Fruit fly (Drosophila melanogaster) whole organism, larva: ENCODE results near the gene CG45081.

Experiments used
- noc ChIP-seq: fragments of 200-800 bp; sonication (Bioruptor generic); optimal IDR thresholded peaks from 3 replicates; lab custom pipeline; 2019; ENCODE audit warnings: missing biosample characterization, mild to moderate bottlenecking, missing genetic modification characterization, moderate library complexity

The CG45081 gene

DNA sequence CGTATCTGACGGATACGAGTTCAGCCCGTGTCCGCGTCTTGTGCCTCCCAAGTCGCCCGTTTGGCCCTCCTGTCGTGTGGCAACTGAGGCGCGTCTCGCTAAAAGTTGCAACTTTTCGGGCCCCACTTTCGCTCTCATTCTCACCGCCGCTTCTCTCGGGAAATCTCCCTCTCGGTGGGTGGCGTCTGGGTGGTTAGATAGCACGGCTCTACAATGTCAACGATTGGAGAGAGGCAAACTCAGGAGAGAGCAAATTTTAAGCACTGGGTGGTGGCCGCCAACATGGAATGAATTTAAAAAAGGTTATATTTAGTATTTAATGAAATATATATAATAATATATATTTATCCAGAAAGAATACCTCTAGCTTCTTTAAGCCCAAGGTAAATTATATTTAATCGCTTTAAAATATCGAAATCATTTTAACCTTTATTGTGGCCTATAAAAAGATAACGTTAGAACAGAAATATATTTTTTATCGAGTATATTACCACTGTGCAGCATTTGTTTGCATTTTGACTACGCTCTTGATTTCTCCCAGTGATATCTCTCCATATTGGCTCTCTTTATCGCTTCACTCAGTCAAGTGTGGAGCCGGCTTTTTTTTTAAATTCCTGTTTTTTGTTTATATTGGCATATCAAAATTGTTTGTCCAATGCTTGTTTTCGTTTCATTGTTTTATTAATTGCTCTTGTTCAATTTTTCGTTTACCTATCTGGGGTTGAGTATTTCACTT is 26.7 kb downstream of the CG45081 start, which contains the start of gene Gbs-76A:
Gene Gbs-76A (minus strand): TSS at position 327 of the 736 bp plus-strand sequence.
- TF ChIP-seq noc, result peak; percentile 82

dm6 chr3L:19293178-19293741 is 27.4 kb downstream of the CG45081 start:
- TF ChIP-seq noc, result no peak

DNA sequence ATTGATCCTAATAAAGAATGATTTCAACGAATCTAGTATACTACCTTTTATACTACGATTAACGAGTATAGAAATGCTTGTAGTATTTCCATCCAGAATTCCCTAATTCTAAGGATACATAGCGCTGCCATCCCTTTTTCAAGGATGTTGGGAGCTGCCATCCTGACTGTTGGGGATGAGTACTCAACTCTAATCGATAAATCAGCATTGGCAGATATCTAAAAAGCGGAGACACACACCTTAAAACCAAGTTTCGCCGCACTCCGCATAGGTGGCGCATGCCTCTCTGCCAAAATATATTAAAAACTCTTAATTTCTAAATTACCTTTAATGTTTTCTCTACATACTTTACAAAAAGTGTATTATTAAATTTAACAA is 28.4 kb downstream of the CG45081 start, which contains the start of gene fal:
Gene fal (plus strand): TSS at position 330 of the 378 bp plus-strand sequence.
- TF ChIP-seq noc, result no peak

DNA sequence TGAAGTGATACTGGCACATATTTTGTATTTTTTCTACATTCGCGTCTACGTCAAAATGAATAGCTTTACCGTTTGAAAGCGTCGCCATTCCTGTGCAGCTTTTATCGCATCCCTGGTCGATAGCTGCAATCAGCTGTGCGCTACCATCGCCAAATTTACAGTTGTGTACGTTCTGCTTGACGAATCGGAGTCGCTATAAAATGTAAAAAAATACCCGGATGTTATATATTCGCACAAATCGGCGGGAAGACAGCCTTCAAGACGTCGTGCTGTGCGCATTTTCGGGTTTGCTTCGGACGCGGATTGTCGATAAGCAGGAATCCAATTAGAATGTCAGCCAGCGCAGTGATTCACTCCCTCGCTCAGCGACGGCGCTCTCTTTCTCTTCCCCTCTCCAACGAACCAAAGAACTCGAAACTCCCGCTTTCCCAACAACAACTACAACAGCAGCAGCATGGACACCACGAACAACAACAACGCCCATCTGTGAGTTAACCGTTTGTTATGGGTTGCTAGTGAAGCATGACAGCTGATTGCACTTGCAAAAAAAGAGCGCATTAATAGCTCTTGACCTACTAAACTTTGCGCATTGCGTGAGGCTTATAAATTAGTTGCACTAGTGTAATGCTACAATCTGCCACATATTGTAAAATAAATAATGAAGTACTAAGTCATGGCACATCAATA is 28.9 kb downstream of the CG45081 start:
- TF ChIP-seq noc, result peak; percentile 23

DNA sequence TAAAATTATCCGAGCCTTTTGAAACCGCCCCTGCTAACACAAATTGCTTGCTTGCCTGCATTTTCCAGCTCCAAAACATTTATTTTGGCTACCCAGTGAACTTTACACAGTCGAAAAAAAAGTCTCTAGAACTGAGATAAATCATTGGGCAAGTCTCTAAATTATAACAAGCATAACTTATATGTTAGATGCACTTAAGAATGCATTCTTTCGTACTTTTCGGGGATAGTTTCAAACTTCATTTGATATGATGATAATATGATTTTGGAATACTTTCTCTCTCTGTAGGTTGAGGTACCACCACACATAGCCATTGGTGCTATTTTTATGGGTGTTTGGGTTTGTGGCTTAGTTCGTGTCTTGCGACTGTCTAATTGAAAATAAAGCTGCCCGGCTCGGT is 49.0 kb downstream of the CG45081 start:
- no peak for TF ChIP-seq noc
